6 worm cellular contexts compared by ENCODE assay signal in genomic region chrIII:3435152-3435551, ce11.
TF ChIP-seq lines count a peak whose summit lies in the region.

No protein-coding gene starts in this region.

TF ChIP-seq in whole organism, L1 larva, 84 proteins besides CTCF, POLR2A, EP300 and RAD21 (continues in another document):
- no peak for TF ChIP-seq ceh-90 (tag; optimal IDR thresholded peaks at IDR 0.05; lab: Kevin White, UChicago)
- peak in 5 of 6 experiments; percentile 37 to 92 (median 44) for TF ChIP-seq elt-3 (tag; optimal IDR thresholded peaks at IDR 0.05; lab: Kevin White, UChicago)
- peak; percentile 41 for TF ChIP-seq nhr-71 (tag; optimal IDR thresholded peaks at IDR 0.05; lab: Kevin White, UChicago)
- TF ChIP-seq lin-13 (GFP tag; optimal IDR thresholded peaks at IDR 0.05; lab: Kevin White, UChicago) = no peak
- peak; percentile 0 for TF ChIP-seq nhr-90 (tag; optimal IDR thresholded peaks at IDR 0.05; lab: Kevin White, UChicago; ENCODE audit: poor library complexity)
- peak; percentile 70 for TF ChIP-seq blmp-1 (tag; optimal IDR thresholded peaks at IDR 0.05; lab: Kevin White, UChicago)
- no peak for TF ChIP-seq unc-130 (tag; optimal IDR thresholded peaks at IDR 0.05; lab: Kevin White, UChicago)
- TF ChIP-seq dpl-1 (GFP tag; optimal IDR thresholded peaks at IDR 0.05; lab: Kevin White, UChicago) = no peak
- TF ChIP-seq C16A3.4 (tag; optimal IDR thresholded peaks at IDR 0.05; lab: Kevin White, UChicago) = no peak
- TF ChIP-seq nhr-47 (tag; optimal IDR thresholded peaks at IDR 0.05; lab: Kevin White, UChicago) = no peak
- TF ChIP-seq nhr-11 (tag; optimal IDR thresholded peaks at IDR 0.05; lab: Kevin White, UChicago) = no peak
- no peak for TF ChIP-seq lin-39 (tag; optimal IDR thresholded peaks at IDR 0.05; lab: Kevin White, UChicago)
- no peak for TF ChIP-seq mef-2 (tag; optimal IDR thresholded peaks at IDR 0.05; lab: Kevin White, UChicago)
- peak; percentile 34 for TF ChIP-seq nhr-20 (tag; optimal IDR thresholded peaks at IDR 0.05; lab: Kevin White, UChicago)
- TF ChIP-seq nhr-28 (tag; optimal IDR thresholded peaks at IDR 0.05; lab: Kevin White, UChicago) = no peak

TF ChIP-seq in whole organism, L2 larva, 48 proteins besides CTCF, POLR2A, EP300 and RAD21 (continues in another document):
- TF ChIP-seq sma-9 (GFP tag; optimal IDR thresholded peaks at IDR 0.05; lab: Kevin White, UChicago) = peak; percentile 82
- TF ChIP-seq sma-9 (tag; optimal IDR thresholded peaks at IDR 0.05; lab: Kevin White, UChicago) = no peak
- TF ChIP-seq nhr-129 (tag; optimal IDR thresholded peaks at IDR 0.05; lab: Kevin White, UChicago) = no peak
- no peak for TF ChIP-seq nhr-12 (tag; optimal IDR thresholded peaks at IDR 0.05; lab: Kevin White, UChicago)
- no peak for TF ChIP-seq ZK546.5 (tag; optimal IDR thresholded peaks at IDR 0.05; lab: Kevin White, UChicago)
- TF ChIP-seq nhr-25 (tag; optimal IDR thresholded peaks at IDR 0.05; lab: Kevin White, UChicago) = peak; percentile 34
- no peak for TF ChIP-seq mdl-1 (tag; optimal IDR thresholded peaks at IDR 0.05; lab: Kevin White, UChicago)
- peak; percentile 44 for TF ChIP-seq egl-27 (tag; optimal IDR thresholded peaks at IDR 0.05; lab: Kevin White, UChicago)
- no peak for TF ChIP-seq unc-62 (GFP tag; optimal IDR thresholded peaks at IDR 0.05; lab: Kevin White, UChicago)
- TF ChIP-seq crh-2 (tag; optimal IDR thresholded peaks at IDR 0.05; lab: Kevin White, UChicago) = peak; percentile 28
- no peak for TF ChIP-seq elt-3 (tag; optimal IDR thresholded peaks at IDR 0.05; lab: Kevin White, UChicago)
- TF ChIP-seq nhr-11 (tag; optimal IDR thresholded peaks at IDR 0.05; lab: Kevin White, UChicago) = no peak
- TF ChIP-seq ama-1 (optimal IDR thresholded peaks at IDR 0.05; lab: Kevin White, UChicago) = no peak
- TF ChIP-seq R02D3.7 (tag; optimal IDR thresholded peaks at IDR 0.05; lab: Kevin White, UChicago) = no peak
- TF ChIP-seq dmd-4 (tag; optimal IDR thresholded peaks at IDR 0.05; lab: Kevin White, UChicago) = no peak
- TF ChIP-seq nhr-21 (tag; optimal IDR thresholded peaks at IDR 0.05; lab: Kevin White, UChicago) = peak; percentile 67
- TF ChIP-seq fos-1 (tag; optimal IDR thresholded peaks at IDR 0.05; lab: Kevin White, UChicago) = peak; percentile 73

TF ChIP-seq in whole organism, L3 larva, 47 proteins besides CTCF, POLR2A, EP300 and RAD21:
- peak; percentile 4 to 89 (median 28) for TF ChIP-seq elt-3 (tag; optimal IDR thresholded peaks at IDR 0.05; lab: Kevin White, UChicago)
- peak; percentile 51 for TF ChIP-seq elt-2 (tag; optimal IDR thresholded peaks at IDR 0.05; lab: Kevin White, UChicago)
- TF ChIP-seq ceh-9 (tag; optimal IDR thresholded peaks at IDR 0.05; lab: Kevin White, UChicago) = no peak
- no peak for TF ChIP-seq sea-2 (GFP tag; optimal IDR thresholded peaks at IDR 0.05; lab: Kevin White, UChicago)
- no peak for TF ChIP-seq eor-1 (tag; optimal IDR thresholded peaks at IDR 0.05; lab: Kevin White, UChicago)
- TF ChIP-seq ceh-28 (tag; optimal IDR thresholded peaks at IDR 0.05; lab: Kevin White, UChicago) = peak; percentile 61
- peak; percentile 61 for TF ChIP-seq nhr-43 (tag; optimal IDR thresholded peaks at IDR 0.05; lab: Kevin White, UChicago; ENCODE audit: poor library complexity, severe bottlenecking)
- TF ChIP-seq pqm-1 (tag; optimal IDR thresholded peaks at IDR 0.05; lab: Kevin White, UChicago) = peak; percentile 23
- no peak for TF ChIP-seq fkh-2 (tag; optimal IDR thresholded peaks at IDR 0.05; lab: Kevin White, UChicago)
- no peak for TF ChIP-seq mdl-1 (tag; optimal IDR thresholded peaks at IDR 0.05; lab: Kevin White, UChicago)
- no peak for TF ChIP-seq egl-5 (tag; optimal IDR thresholded peaks at IDR 0.05; lab: Kevin White, UChicago)
- peak; percentile 88 for TF ChIP-seq nhr-23 (tag; optimal IDR thresholded peaks at IDR 0.05; lab: Kevin White, UChicago)

TF ChIP-seq in whole organism, L4 larva, 104 proteins besides CTCF, POLR2A, EP300 and RAD21:
- peak; percentile 72 for TF ChIP-seq nhr-28 (tag; optimal IDR thresholded peaks at IDR 0.05; lab: Kevin White, UChicago)
- TF ChIP-seq pqm-1 (tag; optimal IDR thresholded peaks at IDR 0.05; lab: Kevin White, UChicago) = peak; percentile 60
- TF ChIP-seq lsy-2 (tag; optimal IDR thresholded peaks at IDR 0.05; lab: Kevin White, UChicago) = peak in 1 of 2 experiments; percentile 4
- no peak for TF ChIP-seq lin-29 (GFP tag; IDR thresholded peaks at IDR 0.05; lab: Robert Waterston, UW)
- TF ChIP-seq mdl-1 (tag; optimal IDR thresholded peaks at IDR 0.05; lab: Kevin White, UChicago) = peak in 1 of 2 experiments; percentile 51
- TF ChIP-seq unc-62 (GFP tag; optimal IDR thresholded peaks at IDR 0.05 in 1 of 2; lab: Kevin White, UChicago) = peak in 1 of 2 experiments; percentile 99
- TF ChIP-seq unc-62 (tag; optimal IDR thresholded peaks at IDR 0.05; lab: Kevin White, UChicago) = no peak
- TF ChIP-seq unc-130 (GFP tag; optimal IDR thresholded peaks at IDR 0.05; lab: Kevin White, UChicago) = no peak
- TF ChIP-seq skn-1 (tag; optimal IDR thresholded peaks at IDR 0.05; lab: Kevin White, UChicago) = no peak
- peak; percentile 60 for TF ChIP-seq dmd-6 (GFP tag; IDR thresholded peaks at IDR 0.05; lab: Robert Waterston, UW)
- TF ChIP-seq hlh-11 (tag; optimal IDR thresholded peaks at IDR 0.05; lab: Kevin White, UChicago) = peak; percentile 41

TF ChIP-seq in whole organism, late embryonic, 69 proteins besides CTCF, POLR2A, EP300 and RAD21:
- TF ChIP-seq elt-2 (tag; optimal IDR thresholded peaks at IDR 0.05; lab: Kevin White, UChicago) (peak; percentile 90), F13H6.1 (tag; optimal IDR thresholded peaks at IDR 0.05; lab: Kevin White, UChicago) (no peak)
TF ChIP-seq in whole organism, late embryonic: peak in this region for 1.

TF ChIP-seq in whole organism, young adult, 124 proteins besides CTCF, POLR2A, EP300 and RAD21:
- no peak for TF ChIP-seq attf-3 (GFP tag; conservative IDR thresholded peaks at IDR 0.05; lab: Robert Waterston, UW)
- TF ChIP-seq lag-1 (GFP tag; IDR thresholded peaks at IDR 0.05; lab: Robert Waterston, UW) = no peak
- no peak for TF ChIP-seq ztf-25 (GFP tag; IDR thresholded peaks at IDR 0.05; lab: Robert Waterston, UW)
- no peak for TF ChIP-seq T07F8.4 (tag; optimal IDR thresholded peaks at IDR 0.05; lab: Kevin White, UChicago)
- TF ChIP-seq snpc-1.3 (tag; optimal IDR thresholded peaks at IDR 0.05; lab: Kevin White, UChicago; ENCODE audit: insufficient read depth) = no peak
- TF ChIP-seq mxl-1 (tag; optimal IDR thresholded peaks at IDR 0.05; lab: Kevin White, UChicago) = no peak
- no peak for TF ChIP-seq pbrm-1 (GFP tag; IDR thresholded peaks at IDR 0.05; lab: Robert Waterston, UW)
- TF ChIP-seq pha-4 (tag; optimal IDR thresholded peaks at IDR 0.05; lab: Kevin White, UChicago) = no peak
- no peak for TF ChIP-seq ztf-26 (tag; optimal IDR thresholded peaks at IDR 0.05; lab: Kevin White, UChicago)
- TF ChIP-seq nhr-80 (tag; optimal IDR thresholded peaks at IDR 0.05; lab: Kevin White, UChicago) = peak; percentile 44
- peak; percentile 7 for TF ChIP-seq lin-40 (tag; optimal IDR thresholded peaks at IDR 0.05; lab: Kevin White, UChicago)
- no peak for TF ChIP-seq nhr-120 (GFP tag; IDR thresholded peaks at IDR 0.05; lab: Robert Waterston, UW)
